Worm (Caenorhabditis elegans): Measurements from ENCODE around the gene swd-2.2.

ce11 chrIV:7736616-7737015, 37.6 kb upstream of the swd-2.2 start:
- TF ChIP-seq ZK546.5 (tag; optimal IDR thresholded peaks at IDR 0.05) (no peak), F49E8.2 (tag; optimal IDR thresholded peaks at IDR 0.05; ENCODE audit: borderline replicate concordance) (no peak), ctbp-1 (GFP tag; IDR thresholded peaks at IDR 0.05) (no peak), Y48G9A.11 (GFP tag; IDR thresholded peaks at IDR 0.05) (no peak), nhr-237 (tag; optimal IDR thresholded peaks at IDR 0.05) (no peak), Y5F2A.4 (GFP tag; optimal IDR thresholded peaks at IDR 0.05) (no peak), skn-1 (tag; optimal IDR thresholded peaks at IDR 0.05) (no peak), nhr-28 (tag; optimal IDR thresholded peaks at IDR 0.05) (no peak), nhr-77 (tag; optimal IDR thresholded peaks at IDR 0.05) (no peak), Y105C5A.15 (GFP tag; IDR thresholded peaks at IDR 0.05) (no peak), lir-3 (tag; optimal IDR thresholded peaks at IDR 0.05) (no peak)

Measured in whole organism, L4 larva.